Worm (Caenorhabditis elegans) whole organism, L4 larva: ENCODE results near the gene such-1.

Source experiments
- D1046.2 ChIP-seq: fragments of 200-800 bp; sonication (Bioruptor generic); IDR thresholded peaks from 2 replicates; pipeline ENCODE4 v1.3.6; 2022; ENCODE audit warnings: missing genetic modification characterization, missing compliant biosample characterization
- F10B5.3 ChIP-seq: sonication (generic microtip); optimal IDR thresholded peaks from 2 replicates; lab custom pipeline; 2016; ENCODE audit warnings: mild to moderate bottlenecking, missing genetic modification characterization, missing compliant biosample characterization
- F37D6.2 ChIP-seq: sonication (generic microtip); optimal IDR thresholded peaks from 2 replicates; lab custom pipeline; 2016; ENCODE audit warnings: mild to moderate bottlenecking, missing genetic modification characterization, missing compliant biosample characterization
- T26A8.4 ChIP-seq: fragments of 200-800 bp; sonication (Bioruptor generic); IDR thresholded peaks from 2 replicates; pipeline ENCODE4 v1.3.6; 2022; ENCODE audit warnings: missing genetic modification characterization, missing compliant biosample characterization
- Y105C5A.15 ChIP-seq: fragments of 200-800 bp; sonication (Bioruptor generic); IDR thresholded peaks from 2 replicates; pipeline ENCODE4 v1.3.6; 2022; ENCODE audit warnings: missing genetic modification characterization, missing compliant biosample characterization
- Y5F2A.4 ChIP-seq: fragments of 200-800 bp; sonication (Bioruptor generic); optimal IDR thresholded peaks from 2 replicates; lab custom pipeline; 2018; ENCODE audit warnings: mild to moderate bottlenecking, missing genetic modification characterization, missing compliant biosample characterization
- ZK546.5 ChIP-seq, 2 experiments: sonication (generic microtip); optimal IDR thresholded peaks; 2 replicates each; lab custom pipeline; 2017; ENCODE audit warnings: missing biosample characterization in 2 of 2, missing genetic modification characterization in 2 of 2
- aha-1 ChIP-seq: fragments of 150-350 bp; peaks from one replicate; lab custom pipeline; 2014; ENCODE audit warnings: missing biosample characterization, missing genetic modification characterization
- aly-2 ChIP-seq: sonication (generic microtip); optimal IDR thresholded peaks from 2 replicates; lab custom pipeline; 2018; ENCODE audit warnings: missing biosample characterization, missing genetic modification characterization
- ceh-44 ChIP-seq: fragments of 200-800 bp; sonication (Bioruptor generic); IDR thresholded peaks from 2 replicates; pipeline ENCODE4 v1.3.6; 2022; ENCODE audit warnings: missing genetic modification reagents, missing genetic modification characterization, missing compliant biosample characterization
- ceh-82 ChIP-seq: sonication (generic microtip); optimal IDR thresholded peaks from 2 replicates; lab custom pipeline; 2017; ENCODE audit warnings: missing biosample characterization, missing genetic modification characterization
- daf-12 ChIP-seq: fragments of 150-350 bp; optimal IDR thresholded peaks from 2 replicates; lab custom pipeline; 2014; ENCODE audit warnings: missing biosample characterization, missing genetic modification reagents, missing genetic modification characterization
- daf-16 ChIP-seq, 3 experiments: sonication (generic microtip); optimal IDR thresholded peaks; 2 replicates each; lab custom pipeline; 2016 to 2017; ENCODE audit warnings: missing genetic modification characterization in 3 of 3, missing genetic modification reagents in 3 of 3, mild to moderate bottlenecking in 2 of 3, missing compliant biosample characterization in 2 of 3, missing biosample characterization in 1 of 3, moderate library complexity in 1 of 3
- daf-19 ChIP-seq: fragments of 200-800 bp; sonication (Bioruptor generic); conservative IDR thresholded peaks from 2 replicates; pipeline ENCODE4 v1.3.6; 2022; ENCODE audit warnings: missing genetic modification characterization, missing compliant biosample characterization
- daf-8 ChIP-seq: fragments of 200-800 bp; sonication (Bioruptor generic); IDR thresholded peaks from 2 replicates; pipeline ENCODE4 v1.3.6; 2022; ENCODE audit warnings: missing genetic modification characterization, missing compliant biosample characterization
- dmd-6 ChIP-seq: fragments of 200-800 bp; sonication (Bioruptor generic); IDR thresholded peaks from 2 replicates; pipeline ENCODE4 v1.3.6; 2022; ENCODE audit warnings: missing genetic modification reagents, missing genetic modification characterization, missing compliant biosample characterization
- dmd-9 ChIP-seq: fragments of 200-800 bp; sonication (Bioruptor generic); IDR thresholded peaks from 2 replicates; pipeline ENCODE4 v1.3.6; 2022; ENCODE audit warnings: missing genetic modification reagents, missing genetic modification characterization, missing compliant biosample characterization
- hlh-30 ChIP-seq: sonication (generic microtip); optimal IDR thresholded peaks from 2 replicates; lab custom pipeline; 2017; ENCODE audit warnings: antibody characterized with exemption, mild to moderate bottlenecking, missing genetic modification characterization, missing compliant biosample characterization; ENCODE audit not compliant: insufficient read depth
- hmg-1.1 ChIP-seq: fragments of 200-800 bp; sonication (Bioruptor generic); IDR thresholded peaks from 2 replicates; pipeline ENCODE4 v1.3.6; 2022; ENCODE audit warnings: missing genetic modification reagents, missing genetic modification characterization, missing compliant biosample characterization
- jun-1 ChIP-seq: fragments of 150-350 bp; optimal IDR thresholded peaks from 2 replicates; lab custom pipeline; 2014; ENCODE audit warnings: missing biosample characterization, missing genetic modification reagents, missing genetic modification characterization
- lin-1 ChIP-seq: fragments of 200-800 bp; sonication (Bioruptor generic); IDR thresholded peaks from 2 replicates; pipeline ENCODE4 v1.3.6; 2022; ENCODE audit warnings: missing genetic modification reagents, missing genetic modification characterization, missing compliant biosample characterization
- lsy-2 ChIP-seq, 2 experiments: fragments of 150-350 bp in 1 of 2; sonication (generic microtip) in 1 of 2; optimal IDR thresholded peaks; 2 replicates each; lab custom pipeline; 2014 to 2017; ENCODE audit warnings: missing biosample characterization in 2 of 2, missing genetic modification characterization in 2 of 2
- madf-5 ChIP-seq, 2 experiments: fragments of 200-800 bp; sonication (Bioruptor generic); IDR thresholded peaks; 2 replicates each; pipeline ENCODE4 v1.3.6; 2022; ENCODE audit warnings: missing compliant biosample characterization in 2 of 2, missing genetic modification characterization in 2 of 2
- mdl-1 ChIP-seq, 2 experiments: fragments of 150-350 bp in 1 of 2; sonication (generic microtip) in 1 of 2; optimal IDR thresholded peaks; 2 replicates each; lab custom pipeline; 2014 to 2017; ENCODE audit warnings: missing biosample characterization in 2 of 2, missing genetic modification characterization in 2 of 2
- mep-1 ChIP-seq: fragments of 150-350 bp; sonication (generic microtip); optimal IDR thresholded peaks from 3 replicates; lab custom pipeline; 2014; ENCODE audit warnings: missing biosample characterization, missing genetic modification characterization
- mes-2 ChIP-seq: sonication (generic microtip); optimal IDR thresholded peaks from 2 replicates; lab custom pipeline; 2016; ENCODE audit warnings: missing genotype, mild to moderate bottlenecking, missing genetic modification characterization, missing compliant biosample characterization; ENCODE audit not compliant: poor library complexity, severe bottlenecking
- nhr-10 ChIP-seq: fragments of 150-350 bp; optimal IDR thresholded peaks from 2 replicates; lab custom pipeline; 2014; ENCODE audit warnings: missing biosample characterization, missing genetic modification characterization
- nhr-11 ChIP-seq: fragments of 150-350 bp; optimal IDR thresholded peaks from 2 replicates; lab custom pipeline; 2014; ENCODE audit warnings: missing biosample characterization, missing genetic modification characterization
- nhr-111 ChIP-seq: fragments of 200-800 bp; sonication (Bioruptor generic); optimal IDR thresholded peaks from 2 replicates; lab custom pipeline; 2018; ENCODE audit warnings: mild to moderate bottlenecking, missing genetic modification characterization, missing compliant biosample characterization
- nhr-25 ChIP-seq: sonication (generic microtip); optimal IDR thresholded peaks from 2 replicates; lab custom pipeline; 2017; ENCODE audit warnings: missing genetic modification characterization, mild to moderate bottlenecking, missing compliant biosample characterization, antibody characterized with exemption, moderate library complexity, borderline replicate concordance; ENCODE audit not compliant: insufficient read depth
- nhr-28 ChIP-seq: fragments of 150-350 bp; optimal IDR thresholded peaks from 2 replicates; lab custom pipeline; 2014; ENCODE audit warnings: missing biosample characterization, missing genetic modification characterization
- nhr-42 ChIP-seq: fragments of 200-800 bp; sonication (Bioruptor generic); IDR thresholded peaks from 2 replicates; pipeline ENCODE4 v1.3.6; 2022; ENCODE audit warnings: missing genetic modification characterization, missing compliant biosample characterization
- nhr-6 ChIP-seq: fragments of 150-350 bp; optimal IDR thresholded peaks from 2 replicates; lab custom pipeline; 2014; ENCODE audit warnings: missing biosample characterization, missing genetic modification characterization
- nhr-76 ChIP-seq: fragments of 150-350 bp; optimal IDR thresholded peaks from 2 replicates; lab custom pipeline; 2014; ENCODE audit warnings: missing biosample characterization, missing genetic modification characterization
- nhr-77 ChIP-seq: fragments of 150-350 bp; optimal IDR thresholded peaks from 2 replicates; lab custom pipeline; 2014; ENCODE audit warnings: missing biosample characterization, missing genetic modification characterization
- pqm-1 ChIP-seq: sonication (generic microtip); optimal IDR thresholded peaks from 2 replicates; lab custom pipeline; 2017; ENCODE audit warnings: missing biosample characterization, missing genetic modification characterization
- rbr-2 ChIP-seq: sonication (generic microtip); optimal IDR thresholded peaks from 2 replicates; lab custom pipeline; 2016; ENCODE audit warnings: missing genotype, missing genetic modification characterization, missing compliant biosample characterization
- saeg-2 ChIP-seq: fragments of 200-800 bp; sonication (Bioruptor generic); IDR thresholded peaks from 2 replicates; pipeline ENCODE4 v1.3.6; 2022; ENCODE audit warnings: missing genetic modification reagents, missing genetic modification characterization, missing compliant biosample characterization
- set-16 ChIP-seq: fragments of 200-800 bp; sonication (Bioruptor generic); IDR thresholded peaks from 2 replicates; pipeline ENCODE4 v1.3.6; 2022; ENCODE audit warnings: missing genetic modification reagents, missing genetic modification characterization, missing compliant biosample characterization
- spr-1 ChIP-seq: sonication (generic microtip); optimal IDR thresholded peaks from 2 replicates; lab custom pipeline; 2016; ENCODE audit warnings: mild to moderate bottlenecking, missing genetic modification characterization, missing compliant biosample characterization
- tag-97 ChIP-seq: fragments of 200-800 bp; sonication (Bioruptor generic); IDR thresholded peaks from 2 replicates; pipeline ENCODE4 v1.3.6; 2022; ENCODE audit warnings: missing genetic modification characterization, missing compliant biosample characterization
- tra-1 ChIP-seq: fragments of 200-800 bp; sonication (Bioruptor generic); IDR thresholded peaks from 2 replicates; pipeline ENCODE4 v1.3.6; 2022; ENCODE audit warnings: missing genetic modification reagents, missing genetic modification characterization, missing compliant biosample characterization
- unc-130 ChIP-seq: sonication (generic microtip); optimal IDR thresholded peaks from 2 replicates; lab custom pipeline; 2016; ENCODE audit warnings: missing genetic modification reagents, missing genetic modification characterization, missing compliant biosample characterization
- unc-62 ChIP-seq, 3 experiments: fragments of 150-350 bp in 1 of 3; sonication (generic microtip); optimal IDR thresholded peaks in 2 of 3; peaks in 1 of 3; 1 replicate in 1 of 3; 2 replicates in 2 of 3; lab custom pipeline; 2014 to 2017; ENCODE audit warnings: missing biosample characterization in 3 of 3, missing genetic modification characterization in 3 of 3, missing genetic modification reagents in 3 of 3, missing genotype in 1 of 3
- zip-2 ChIP-seq: fragments of 150-350 bp; optimal IDR thresholded peaks from 2 replicates; lab custom pipeline; 2014; ENCODE audit warnings: missing biosample characterization, missing genetic modification characterization
- ztf-11 ChIP-seq: fragments of 150-350 bp; optimal IDR thresholded peaks from 2 replicates; lab custom pipeline; 2014; ENCODE audit warnings: missing biosample characterization, missing genetic modification characterization

Gene such-1

DNA sequence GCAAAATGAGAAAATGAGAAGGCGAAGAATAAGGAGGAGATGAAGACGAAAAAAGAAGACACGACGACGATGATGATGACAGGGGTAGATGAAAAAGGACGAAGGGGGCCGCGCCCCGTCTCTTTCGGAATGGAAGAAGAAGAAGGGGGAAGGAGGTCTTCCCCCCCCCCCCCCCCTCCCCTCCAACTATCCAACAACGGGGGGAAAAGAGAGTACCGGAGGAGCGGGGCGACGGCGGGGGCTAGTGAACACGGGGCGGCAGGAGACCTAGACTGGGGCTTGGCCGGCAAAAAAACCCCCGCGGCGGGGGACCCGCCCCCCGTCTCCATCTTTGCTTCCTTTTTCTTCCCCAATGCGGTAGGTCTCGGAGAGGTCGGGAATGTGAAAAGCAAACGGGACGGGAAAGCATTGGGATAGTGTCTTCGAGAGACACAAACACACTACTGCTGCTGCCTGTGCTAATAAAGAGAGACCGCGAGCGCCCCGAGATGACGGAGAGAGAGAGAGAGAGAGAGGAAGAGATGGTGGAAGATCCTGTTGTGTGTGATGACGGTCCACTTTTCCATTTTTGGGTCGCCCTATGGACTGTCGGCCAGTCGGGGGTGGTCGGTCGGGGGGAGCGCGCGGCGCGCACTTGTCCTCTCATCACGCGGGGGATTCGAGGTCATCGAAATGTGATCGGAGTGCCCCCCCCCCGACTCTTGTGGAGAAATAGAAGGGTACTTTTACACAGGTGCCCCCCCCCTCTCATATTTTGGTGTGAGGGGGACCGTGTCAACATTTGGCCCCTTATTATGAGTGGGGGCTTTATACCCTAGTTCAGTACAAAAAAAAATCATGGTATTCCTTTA, 55.7 kb downstream of the such-1 start (continued):
- no peak for TF ChIP-seq daf-8 (GFP tag; lab: Robert Waterston, UW)
- no peak for TF ChIP-seq daf-19 (GFP tag; lab: Robert Waterston, UW)
- 0 out of 2 replicates have a peak, but pooled peaks have one; percentile 22 for TF ChIP-seq tra-1 (GFP tag; lab: Robert Waterston, UW)
- TF ChIP-seq ceh-82 (tag; lab: Kevin White, UChicago), result no peak
- no peak for TF ChIP-seq lin-1 (GFP tag; lab: Robert Waterston, UW)
- TF ChIP-seq pqm-1, result no peak
- no peak for TF ChIP-seq nhr-76 (tag; lab: Kevin White, UChicago)
- no peak for TF ChIP-seq nhr-6 (tag; lab: Kevin White, UChicago)
- TF ChIP-seq ztf-11 (tag; lab: Kevin White, UChicago), result no peak
- TF ChIP-seq saeg-2 (GFP tag; lab: Robert Waterston, UW), result no peak
- TF ChIP-seq unc-130 (GFP tag; lab: Kevin White, UChicago), result no peak
- TF ChIP-seq T26A8.4 (GFP tag; lab: Robert Waterston, UW), result no peak
- TF ChIP-seq aly-2 (tag; lab: Kevin White, UChicago), result no peak
- no peak for TF ChIP-seq Y105C5A.15
- TF ChIP-seq nhr-11 (tag; lab: Kevin White, UChicago), result no peak
- peak; percentile 27 for TF ChIP-seq mes-2 (tag; lab: Kevin White, UChicago)
- TF ChIP-seq nhr-77 (tag; lab: Kevin White, UChicago), result no peak
- 0 out of 2 replicates have a peak, but pooled peaks have one; percentile 12 for TF ChIP-seq ceh-44 (GFP tag; lab: Robert Waterston, UW)
- no peak for TF ChIP-seq daf-12 (tag; lab: Kevin White, UChicago)
- no peak for TF ChIP-seq madf-5 (GFP tag; IDR thresholded peaks at IDR 0.05; lab: Robert Waterston, UW)

DNA sequence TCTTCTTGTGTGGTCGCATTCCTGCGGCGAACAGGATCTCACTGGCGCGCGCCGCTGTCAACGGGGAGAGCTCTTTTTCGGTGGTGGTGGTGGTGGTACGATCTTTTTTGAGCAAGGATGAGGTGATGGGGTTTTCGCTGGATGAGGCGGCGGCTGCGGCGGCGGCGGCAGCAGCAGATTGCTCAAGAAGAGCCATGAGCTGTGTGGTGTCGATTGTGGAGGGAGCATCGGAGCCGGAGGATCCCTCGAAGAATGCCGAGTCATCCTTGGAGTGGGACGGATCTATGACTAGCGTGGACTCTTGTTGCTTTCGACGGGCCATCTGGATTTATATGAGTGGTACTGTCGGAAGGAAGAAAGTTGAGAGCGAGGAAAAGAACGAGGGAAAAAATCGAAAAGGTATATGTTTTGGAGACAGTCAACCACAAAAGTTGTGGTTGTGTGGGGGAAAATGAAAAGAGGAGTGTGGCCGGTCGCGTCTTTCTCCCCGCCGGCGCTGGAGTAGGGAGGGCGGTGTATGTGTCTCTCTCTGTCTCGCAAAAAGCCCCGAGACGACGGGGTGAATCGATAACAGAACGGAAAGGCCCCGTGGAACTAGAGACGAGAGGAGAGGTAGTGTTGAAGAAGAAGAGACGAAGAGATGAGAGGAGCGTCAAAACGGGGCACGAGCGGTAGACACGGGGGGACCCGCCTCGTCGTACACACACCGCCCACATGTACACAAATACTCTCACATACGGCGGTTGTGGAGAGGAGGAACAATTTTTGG, 57.0 kb downstream of the such-1 start:
- TF ChIP-seq jun-1 (tag; lab: Kevin White, UChicago) (no peak), spr-1 (tag; lab: Kevin White, UChicago) (no peak), lsy-2 (tag; optimal IDR thresholded peaks at IDR 0.05; lab: Kevin White, UChicago) (peak in 1 of 2 experiments; percentile 19), rbr-2 (peak; percentile 37), Y5F2A.4 (no peak), nhr-10 (no peak), mdl-1 (tag; optimal IDR thresholded peaks at IDR 0.05; lab: Kevin White, UChicago) (peak in 1 of 2 experiments; percentile 53), nhr-25 (no peak), hlh-30 (peak; percentile 88), ZK546.5 (tag; optimal IDR thresholded peaks at IDR 0.05; lab: Kevin White, UChicago) (no peak), F10B5.3 (tag; lab: Kevin White, UChicago) (no peak), daf-16 (GFP tag; optimal IDR thresholded peaks at IDR 0.05; lab: Kevin White, UChicago) (no peak), daf-16 (tag; optimal IDR thresholded peaks at IDR 0.05; lab: Kevin White, UChicago) (peak; percentile 6), nhr-42 (GFP tag; lab: Robert Waterston, UW) (0 out of 2 replicates have a peak, but pooled peaks have one; percentile 13), dmd-9 (GFP tag; lab: Robert Waterston, UW) (no peak), nhr-111 (GFP tag; lab: Kevin White, UChicago) (no peak), hmg-1.1 (GFP tag; lab: Robert Waterston, UW) (0 out of 2 replicates have a peak, but pooled peaks have one; percentile 24), F37D6.2 (no peak), set-16 (GFP tag; lab: Robert Waterston, UW) (peak; percentile 93), nhr-28 (peak; percentile 41), D1046.2 (no peak), nhr-76 (tag; lab: Kevin White, UChicago) (no peak), dmd-6 (GFP tag; lab: Robert Waterston, UW) (peak; percentile 34; the same call in 1 of the 2 replicates), mep-1 (tag; lab: Kevin White, UChicago) (peak; percentile 9), aha-1 (tag; lab: Kevin White, UChicago) (peak; percentile 65), unc-62 (GFP tag; optimal IDR thresholded peaks at IDR 0.05 in 1 of 2; lab: Kevin White, UChicago) (peak in 1 of 2 experiments; percentile 27), unc-62 (tag; optimal IDR thresholded peaks at IDR 0.05; lab: Kevin White, UChicago) (no peak), tag-97 (no peak), madf-5 (GFP tag; IDR thresholded peaks at IDR 0.05; lab: Robert Waterston, UW) (no peak), zip-2 (tag; lab: Kevin White, UChicago) (no peak)
